Fruit fly (Drosophila melanogaster) whole organism, embryonic: ENCODE measurements around the gene lwr.

ENCODE experiments used
- Antp ChIP-seq: fragments of 200-800 bp; sonication (Bioruptor generic); optimal IDR thresholded peaks from 3 replicates; lab custom pipeline; 2016; ENCODE audit warnings: missing biosample characterization, missing genetic modification characterization
- Atf3 ChIP-seq: fragments of 200-800 bp; sonication (Bioruptor generic); optimal IDR thresholded peaks from 3 replicates; lab custom pipeline; 2016; ENCODE audit warnings: missing biosample characterization, missing genetic modification characterization
- Bdp1 ChIP-seq: fragments of 200-800 bp; sonication (Bioruptor generic); optimal IDR thresholded peaks from 3 replicates; lab custom pipeline; 2016; ENCODE audit warnings: missing biosample characterization, missing genetic modification characterization
- Bgb ChIP-seq: fragments of 200-800 bp; sonication (Bioruptor generic); IDR thresholded peaks from 2 replicates; pipeline ENCODE4 v1.3.6; 2022; ENCODE audit warnings: missing biosample characterization, missing genetic modification characterization; ENCODE audit not compliant: partially characterized antibody
- Blimp-1 ChIP-seq: fragments of 200-800 bp; sonication (Bioruptor generic); optimal IDR thresholded peaks from 3 replicates; lab custom pipeline; 2018; ENCODE audit warnings: missing biosample characterization, missing genetic modification characterization, mild to moderate bottlenecking, moderate library complexity, missing genetic modification reagents
- CG12299 ChIP-seq: fragments of 200-800 bp; sonication (Bioruptor generic); optimal IDR thresholded peaks from 2 replicates; lab custom pipeline; 2018; ENCODE audit warnings: missing biosample characterization, mild to moderate bottlenecking, missing genetic modification characterization
- CG14965 ChIP-seq: fragments of 200-800 bp; sonication (Bioruptor generic); optimal IDR thresholded peaks from 2 replicates; lab custom pipeline; 2016; ENCODE audit warnings: missing biosample characterization, missing genetic modification characterization, borderline replicate concordance
- CG15514 ChIP-seq: fragments of 200-800 bp; sonication (Bioruptor generic); optimal IDR thresholded peaks from 3 replicates; lab custom pipeline; 2017; ENCODE audit warnings: missing biosample characterization, missing genetic modification characterization, mild to moderate bottlenecking, moderate library complexity, missing genetic modification reagents
- CG1602 ChIP-seq: fragments of 200-800 bp; sonication (Bioruptor generic); optimal IDR thresholded peaks from 3 replicates; lab custom pipeline; 2016; ENCODE audit warnings: missing biosample characterization, missing genetic modification characterization
- CG17359 ChIP-seq: fragments of 200-800 bp; sonication (Bioruptor generic); optimal IDR thresholded peaks from 3 replicates; lab custom pipeline; 2018; ENCODE audit warnings: missing biosample characterization, mild to moderate bottlenecking, missing genetic modification characterization, moderate library complexity
- CG17612 ChIP-seq: fragments of 200-800 bp; sonication (Bioruptor generic); IDR thresholded peaks from 2 replicates; pipeline ENCODE4 v1.3.6; 2022; ENCODE audit warnings: missing biosample characterization, missing genetic modification characterization
- CG32767 ChIP-seq: fragments of 200-800 bp; sonication (Bioruptor generic); IDR thresholded peaks from 2 replicates; pipeline ENCODE4 v1.3.6; 2022; ENCODE audit warnings: missing biosample characterization, missing genetic modification characterization
- CG3407 ChIP-seq: fragments of 200-800 bp; sonication (Bioruptor generic); optimal IDR thresholded peaks from 2 replicates; lab custom pipeline; 2018; ENCODE audit warnings: missing biosample characterization, mild to moderate bottlenecking, missing genetic modification characterization
- CG6654 ChIP-seq: fragments of 200-800 bp; sonication (Bioruptor generic); optimal IDR thresholded peaks from 2 replicates; lab custom pipeline; 2017; ENCODE audit warnings: missing biosample characterization, mild to moderate bottlenecking, missing genetic modification characterization
- CG9817 ChIP-seq: fragments of 200-800 bp; sonication (Bioruptor generic); optimal IDR thresholded peaks from 2 replicates; lab custom pipeline; 2018; ENCODE audit warnings: missing biosample characterization, mild to moderate bottlenecking, missing genetic modification characterization, moderate library complexity
- Dp ChIP-seq: fragments of 200-800 bp; sonication (Bioruptor generic); optimal IDR thresholded peaks from 2 replicates; lab custom pipeline; 2018; ENCODE audit warnings: missing biosample characterization, mild to moderate bottlenecking, missing genetic modification characterization, moderate library complexity
- ERR ChIP-seq: fragments of 200-800 bp; sonication (Bioruptor generic); optimal IDR thresholded peaks from 2 replicates; lab custom pipeline; 2016; ENCODE audit warnings: missing biosample characterization, missing genetic modification characterization
- Gug ChIP-seq: fragments of 200-800 bp; sonication (Bioruptor generic); IDR thresholded peaks from 4 replicates; pipeline ENCODE4 v1.3.6; 2022; ENCODE audit warnings: missing biosample characterization, missing genetic modification characterization
- H15 ChIP-seq: fragments of 200-800 bp; sonication (Bioruptor generic); IDR thresholded peaks from 3 replicates; pipeline ENCODE4 v1.3.6; 2022; ENCODE audit warnings: missing biosample characterization, missing genetic modification characterization
- HLH4C ChIP-seq: fragments of 200-800 bp; sonication (Bioruptor generic); IDR thresholded peaks from 3 replicates; pipeline ENCODE4 v1.3.6; 2022; ENCODE audit warnings: missing biosample characterization, missing genetic modification characterization; ENCODE audit not compliant: partially characterized antibody
- Hey ChIP-seq: fragments of 200-800 bp; sonication (Bioruptor generic); optimal IDR thresholded peaks from 3 replicates; lab custom pipeline; 2018; ENCODE audit warnings: missing biosample characterization, mild to moderate bottlenecking, missing genetic modification characterization
- Mes4 ChIP-seq: fragments of 200-800 bp; sonication (Bioruptor generic); optimal IDR thresholded peaks from 2 replicates; lab custom pipeline; 2016; ENCODE audit warnings: missing biosample characterization, missing genetic modification characterization
- Sox100B ChIP-seq: fragments of 200-800 bp; sonication (Bioruptor generic); optimal IDR thresholded peaks from 3 replicates; lab custom pipeline; 2018; ENCODE audit warnings: missing biosample characterization, mild to moderate bottlenecking, missing genetic modification characterization
- Taf1 ChIP-seq: fragments of 200-800 bp; sonication (Bioruptor generic); IDR thresholded peaks from 2 replicates; pipeline ENCODE4 v1.3.6; 2022; ENCODE audit warnings: missing biosample characterization, missing genetic modification characterization
- Tbp ChIP-seq: fragments of >200 bp; optimal IDR thresholded peaks from 2 replicates; lab custom pipeline; 2018; ENCODE audit warnings: missing biosample characterization, missing genetic modification characterization
- ara ChIP-seq: fragments of 200-800 bp; sonication (Bioruptor generic); IDR thresholded peaks from 2 replicates; pipeline ENCODE4 v1.3.6; 2022; ENCODE audit warnings: missing biosample characterization, missing genetic modification characterization
- cas ChIP-seq: fragments of 200-800 bp; sonication (Bioruptor generic); IDR thresholded peaks from 2 replicates; pipeline ENCODE4 v1.3.6; 2022; ENCODE audit warnings: missing biosample characterization, missing genetic modification characterization
- chinmo ChIP-seq: fragments of 200-800 bp; sonication (Bioruptor generic); IDR thresholded peaks from 4 replicates; pipeline ENCODE4 v1.3.6; 2022; ENCODE audit warnings: missing biosample characterization, missing genetic modification characterization; ENCODE audit not compliant: partially characterized antibody
- dati ChIP-seq: fragments of 200-800 bp; sonication (Bioruptor generic); IDR thresholded peaks from 2 replicates; pipeline ENCODE4 v1.3.6; 2022; ENCODE audit warnings: missing biosample characterization, missing genetic modification characterization
- dpn ChIP-seq, 2 experiments: fragments of 200-800 bp; sonication (Bioruptor generic); optimal IDR thresholded peaks; 3 replicates each; lab custom pipeline; 2016; ENCODE audit warnings: missing biosample characterization in 2 of 2, missing genetic modification characterization in 2 of 2
- emc ChIP-seq: fragments of 200-800 bp; sonication (Bioruptor generic); optimal IDR thresholded peaks from 2 replicates; lab custom pipeline; 2016; ENCODE audit warnings: missing biosample characterization, missing genetic modification characterization
- eve ChIP-seq, 2 experiments: fragments of >200 bp; optimal IDR thresholded peaks; 2 replicates each; lab custom pipeline; 2017; ENCODE audit warnings: missing biosample characterization in 2 of 2, missing genetic modification characterization in 2 of 2
- lola ChIP-seq, 3 experiments: fragments of >200 bp in 2 of 3; fragments of 200-800 bp in 1 of 3; sonication (Bioruptor generic) in 1 of 3; optimal IDR thresholded peaks; 2 replicates each; lab custom pipeline; 2017 to 2019; ENCODE audit warnings: missing biosample characterization in 3 of 3, missing genetic modification characterization in 3 of 3, mild to moderate bottlenecking in 1 of 3, moderate library complexity in 1 of 3
- maf-S ChIP-seq: fragments of 200-800 bp; sonication (Bioruptor generic); optimal IDR thresholded peaks from 2 replicates; lab custom pipeline; 2016; ENCODE audit warnings: missing biosample characterization, missing genetic modification characterization
- mirr ChIP-seq: fragments of 200-800 bp; sonication (Bioruptor generic); optimal IDR thresholded peaks from 3 replicates; lab custom pipeline; 2018; ENCODE audit warnings: missing biosample characterization, mild to moderate bottlenecking, missing genetic modification characterization
- nom ChIP-seq: fragments of 200-800 bp; sonication (Bioruptor generic); optimal IDR thresholded peaks from 2 replicates; lab custom pipeline; 2017; ENCODE audit warnings: missing biosample characterization, missing genetic modification characterization, mild to moderate bottlenecking, moderate library complexity, missing genetic modification reagents
- pho ChIP-seq: fragments of 200-800 bp; sonication (Bioruptor generic); optimal IDR thresholded peaks from 2 replicates; lab custom pipeline; 2016; ENCODE audit warnings: missing biosample characterization, missing genetic modification characterization
- prd ChIP-seq, 3 experiments: fragments of >200 bp in 2 of 3; fragments of 200-800 bp in 1 of 3; sonication (Bioruptor generic) in 1 of 3; optimal IDR thresholded peaks in 2 of 3; IDR thresholded peaks in 1 of 3; 2 replicates in 2 of 3; 3 replicates in 1 of 3; pipeline versions ENCODE4 v1.3.6 to Lab custom; 2017 to 2022; ENCODE audit warnings: missing biosample characterization in 1 of 3, missing genetic modification characterization in 1 of 3
- scrt ChIP-seq: fragments of 200-800 bp; sonication (Bioruptor generic); optimal IDR thresholded peaks from 2 replicates; lab custom pipeline; 2018; ENCODE audit warnings: missing biosample characterization, mild to moderate bottlenecking, missing genetic modification characterization, moderate library complexity
- sens-2 ChIP-seq: fragments of 200-800 bp; sonication (Bioruptor generic); IDR thresholded peaks from 2 replicates; pipeline ENCODE4 v1.3.6; 2022; ENCODE audit warnings: missing biosample characterization, missing genetic modification characterization
- sna ChIP-seq: fragments of 200-800 bp; sonication (Bioruptor generic); IDR thresholded peaks from 2 replicates; pipeline ENCODE4 v1.3.6; 2022; ENCODE audit warnings: missing biosample characterization, missing genetic modification characterization; ENCODE audit not compliant: partially characterized antibody
- stc ChIP-seq: fragments of 200-800 bp; sonication (Bioruptor generic); IDR thresholded peaks from 2 replicates; pipeline ENCODE4 v1.3.6; 2022; ENCODE audit warnings: missing biosample characterization, missing genetic modification characterization
- stwl ChIP-seq: fragments of 200-800 bp; sonication (Bioruptor generic); optimal IDR thresholded peaks from 3 replicates; lab custom pipeline; 2018; ENCODE audit warnings: missing biosample characterization, mild to moderate bottlenecking, missing genetic modification characterization, moderate library complexity
- sug ChIP-seq: fragments of 200-800 bp; optimal IDR thresholded peaks from 2 replicates; lab custom pipeline; 2019; ENCODE audit warnings: missing biosample characterization, mild to moderate bottlenecking, missing genetic modification characterization, moderate library complexity
- tin ChIP-seq: fragments of 200-800 bp; sonication (Bioruptor generic); optimal IDR thresholded peaks from 3 replicates; lab custom pipeline; 2016; ENCODE audit warnings: missing biosample characterization, missing genetic modification characterization
- toy ChIP-seq: fragments of 200-800 bp; sonication (Bioruptor generic); IDR thresholded peaks from 2 replicates; pipeline ENCODE4 v1.3.6; 2022; ENCODE audit warnings: missing biosample characterization, missing genetic modification characterization
- trem ChIP-seq: fragments of 200-800 bp; optimal IDR thresholded peaks from 3 replicates; lab custom pipeline; 2019; ENCODE audit warnings: missing biosample characterization, mild to moderate bottlenecking, missing genetic modification characterization, moderate library complexity
- ttk ChIP-seq: fragments of 200-800 bp; sonication (Bioruptor generic); IDR thresholded peaks from 2 replicates; pipeline ENCODE4 v2.1.2; 2022; ENCODE audit warnings: missing biosample characterization, missing genetic modification characterization
- tup ChIP-seq: fragments of 200-800 bp; sonication (Bioruptor generic); optimal IDR thresholded peaks from 2 replicates; lab custom pipeline; 2016; ENCODE audit warnings: missing biosample characterization, mild to moderate bottlenecking, missing genetic modification characterization, moderate library complexity
- wek ChIP-seq: fragments of 200-800 bp; sonication (Bioruptor generic); optimal IDR thresholded peaks from 3 replicates; lab custom pipeline; 2018; ENCODE audit warnings: missing biosample characterization, mild to moderate bottlenecking, missing genetic modification characterization, moderate library complexity

The lwr gene

dm6 chr2L:522752-523151 is 19.6 kb downstream of the lwr start (continued):
- TF ChIP-seq Dp (GFP tag; lab: Kevin White, UChicago) (no peak), emc (GFP tag; lab: Kevin White, UChicago) (no peak), Gug (GFP tag; lab: Robert Waterston, UW) (peak; percentile 37; the same call in 1 of the 4 replicates), CG3407 (GFP tag; lab: Kevin White, UChicago) (peak; percentile 35), Tbp (GFP tag; lab: Kevin White, UChicago) (no peak), pho (GFP tag; lab: Kevin White, UChicago) (no peak), Atf3 (GFP tag; lab: Kevin White, UChicago) (no peak), eve (GFP tag; optimal IDR thresholded peaks at IDR 0.05; lab: Kevin White, UChicago) (no peak), CG1602 (GFP tag; lab: Kevin White, UChicago) (peak; percentile 44), CG14965 (no peak), nom (GFP tag; lab: Kevin White, UChicago) (no peak), CG32767 (peak; percentile 28; the same call in 1 of the 2 replicates), stc (GFP tag; lab: Robert Waterston, UW) (0 out of 2 replicates have a peak, but pooled peaks have one; percentile 37), Antp (GFP tag; lab: Kevin White, UChicago) (peak; percentile 20), trem (tag; lab: Kevin White, UChicago) (peak; percentile 20), lola (GFP tag; optimal IDR thresholded peaks at IDR 0.05; lab: Kevin White, UChicago) (peak in 1 of 3 experiments; percentile 66), Bgb (GFP tag; lab: Robert Waterston, UW) (no peak), HLH4C (no peak), scrt (GFP tag; lab: Kevin White, UChicago) (no peak), Bdp1 (GFP tag; lab: Kevin White, UChicago) (no peak), stwl (tag; lab: Kevin White, UChicago) (no peak), sug (tag; lab: Kevin White, UChicago) (no peak), prd (optimal IDR thresholded peaks at IDR 0.05; lab: Kevin White, UChicago) (no peak), prd (GFP tag; IDR thresholded peaks at IDR 0.05; lab: Robert Waterston, UW) (peak; percentile 66; the same call in 2 of the 3 replicates), CG17359 (peak; percentile 27), CG12299 (tag; lab: Kevin White, UChicago) (no peak), ara (GFP tag; lab: Robert Waterston, UW) (peak; percentile 65; the same call in 1 of the 2 replicates), ttk (GFP tag; lab: Robert Waterston, UW) (peak; percentile 44; the same call in 1 of the 2 replicates), mirr (no peak), chinmo (no peak), tin (peak; percentile 38), toy (GFP tag; lab: Robert Waterston, UW) (no peak), cas (no peak), CG6654 (GFP tag; lab: Kevin White, UChicago) (peak; percentile 19), dpn (GFP tag; optimal IDR thresholded peaks at IDR 0.05; lab: Kevin White, UChicago) (peak in 1 of 2 experiments; percentile 32), H15 (peak; percentile 51; the same call in 2 of the 3 replicates), tup (GFP tag; lab: Kevin White, UChicago) (no peak), CG9817 (tag; lab: Kevin White, UChicago) (no peak), sna (GFP tag; lab: Robert Waterston, UW) (no peak), CG15514 (GFP tag; lab: Kevin White, UChicago) (no peak), sens-2 (0 out of 2 replicates have a peak, but pooled peaks have one; percentile 9), Sox100B (GFP tag; lab: Kevin White, UChicago) (peak; percentile 58), Hey (no peak), maf-S (GFP tag; lab: Kevin White, UChicago) (no peak), ERR (no peak), Blimp-1 (GFP tag; lab: Kevin White, UChicago) (peak; percentile 63), wek (GFP tag; lab: Kevin White, UChicago) (no peak), Mes4 (GFP tag; lab: Kevin White, UChicago) (no peak), dati (GFP tag; lab: Robert Waterston, UW) (peak; percentile 48; the same call in 1 of the 2 replicates), CG17612 (GFP tag; lab: Robert Waterston, UW) (no peak), Taf1 (no peak)
